Fruit fly (Drosophila melanogaster) whole organism, wandering third instar larva: ENCODE results near the gene edin.

Source experiments
- Abd-B ChIP-seq: fragments of >200 bp; optimal IDR thresholded peaks from 2 replicates; lab custom pipeline; 2017; ENCODE audit warnings: missing biosample characterization, missing genetic modification characterization
- Dfd ChIP-seq: fragments of >200 bp; optimal IDR thresholded peaks from 2 replicates; lab custom pipeline; 2017; ENCODE audit warnings: missing biosample characterization, missing genetic modification characterization
- GATAd ChIP-seq: sonication (Bioruptor generic); optimal IDR thresholded peaks from 2 replicates; lab custom pipeline; 2016; ENCODE audit warnings: missing biosample characterization, missing genetic modification characterization
- Sp1 ChIP-seq: fragments of 200-800 bp; sonication (Bioruptor generic); optimal IDR thresholded peaks from 3 replicates; lab custom pipeline; 2019; ENCODE audit warnings: missing biosample characterization, mild to moderate bottlenecking, missing genetic modification characterization, moderate library complexity
- Vsx2 ChIP-seq: fragments of 200-300, 225-300 bp; sonication (Bioruptor generic); optimal IDR thresholded peaks from 2 replicates; lab custom pipeline; 2018; ENCODE audit warnings: missing biosample characterization, missing genetic modification characterization; ENCODE audit not compliant: partially characterized antibody
- fru ChIP-seq: fragments of 200-800 bp; sonication (Bioruptor generic); optimal IDR thresholded peaks from 3 replicates; lab custom pipeline; 2016; ENCODE audit warnings: missing biosample characterization, mild to moderate bottlenecking, missing genetic modification characterization
- h ChIP-seq: fragments of 200-800 bp; sonication (Bioruptor generic); optimal IDR thresholded peaks from 3 replicates; lab custom pipeline; 2016; ENCODE audit warnings: missing biosample characterization, mild to moderate bottlenecking, missing genetic modification characterization
- lola ChIP-seq: fragments of >200 bp; optimal IDR thresholded peaks from 2 replicates; lab custom pipeline; 2017; ENCODE audit warnings: missing biosample characterization, missing genetic modification characterization
- pan ChIP-seq: fragments of >200 bp; optimal IDR thresholded peaks from 2 replicates; lab custom pipeline; 2017
- psq ChIP-seq: fragments of 200-800 bp; sonication (Bioruptor generic); optimal IDR thresholded peaks from 3 replicates; lab custom pipeline; 2017; ENCODE audit warnings: missing biosample characterization, mild to moderate bottlenecking, missing genetic modification characterization, moderate library complexity
- sage ChIP-seq: fragments of 200-800 bp; sonication (Bioruptor generic); optimal IDR thresholded peaks from 2 replicates; lab custom pipeline; 2016; ENCODE audit warnings: missing biosample characterization, mild to moderate bottlenecking, missing genetic modification characterization
- sv ChIP-seq: fragments of 200-800 bp; sonication (Bioruptor generic); optimal IDR thresholded peaks from 3 replicates; lab custom pipeline; 2016; ENCODE audit warnings: missing biosample characterization, missing genetic modification characterization
- tai ChIP-seq: sonication (Bioruptor generic); optimal IDR thresholded peaks from 2 replicates; lab custom pipeline; 2016; ENCODE audit warnings: missing biosample characterization, missing genetic modification characterization
- usp ChIP-seq: fragments of >200 bp; optimal IDR thresholded peaks from 2 replicates; lab custom pipeline; 2017; ENCODE audit warnings: missing biosample characterization, missing genetic modification characterization

DNA sequence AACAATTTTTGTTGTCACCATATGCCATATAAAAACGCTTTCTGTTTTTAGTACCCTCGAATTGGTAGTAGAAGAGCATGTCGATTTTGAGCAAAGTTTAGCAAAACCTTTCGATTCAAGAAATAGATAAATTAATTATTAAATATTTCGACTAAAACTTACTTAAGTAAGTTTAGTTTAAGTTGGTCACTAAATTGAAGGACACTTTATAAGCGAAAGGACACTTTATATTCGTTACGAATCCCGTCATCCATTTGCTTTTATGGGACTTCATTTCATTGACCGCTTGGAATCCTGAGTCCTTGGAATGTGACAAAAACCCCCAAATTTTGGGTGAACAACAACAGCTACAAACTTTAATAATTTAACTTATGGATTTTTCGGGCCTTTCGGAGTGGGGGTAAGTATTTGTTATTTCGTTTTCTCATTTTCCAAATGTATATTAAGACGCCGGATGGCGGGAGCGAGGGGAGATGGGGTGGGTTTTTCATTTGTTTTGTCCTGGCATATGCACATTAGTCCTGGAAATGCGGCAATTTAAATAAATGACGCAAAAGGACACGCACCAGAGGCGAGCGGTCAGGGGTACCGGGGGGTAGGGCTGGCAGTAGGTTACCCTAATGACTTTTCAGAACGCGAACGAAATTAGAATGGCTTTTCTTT is 35.7 kb upstream of the edin start:
- TF ChIP-seq lola (GFP tag; lab: Kevin White, UChicago) (no peak), sage (GFP tag; lab: Kevin White, UChicago) (no peak), Vsx2 (GFP tag; lab: Kevin White, UChicago) (no peak), Dfd (GFP tag; lab: Kevin White, UChicago) (no peak), GATAd (no peak), tai (no peak), h (GFP tag; lab: Kevin White, UChicago) (no peak), pan (no peak), usp (GFP tag; lab: Kevin White, UChicago) (no peak), fru (GFP tag; lab: Kevin White, UChicago) (no peak), Sp1 (GFP tag; lab: Kevin White, UChicago) (no peak), psq (GFP tag; lab: Kevin White, UChicago) (no peak), sv (no peak), Abd-B (GFP tag; lab: Kevin White, UChicago) (no peak)
